Fruit fly (Drosophila melanogaster) whole organism: ENCODE results near the gene CG14153.
A peak's percentile ranks its signal among the peaks of the same experiment; 100 is the strongest.

ENCODE experiments used
- CG8478 ChIP-seq: fragments of >200 bp; optimal IDR thresholded peaks from 2 replicates; lab custom pipeline; 2018; ENCODE audit warnings: inconsistent platforms
- Dll ChIP-seq: fragments of >200 bp; optimal IDR thresholded peaks from 2 replicates; lab custom pipeline; 2017
- EcR ChIP-seq, 2 experiments: fragments of >200 bp; optimal IDR thresholded peaks; 2 replicates each; lab custom pipeline; 2017; ENCODE audit warnings: missing biosample characterization in 2 of 2, missing genetic modification characterization in 2 of 2, missing genetic modification reagents in 2 of 2
- pan ChIP-seq: fragments of >200 bp; optimal IDR thresholded peaks from 2 replicates; lab custom pipeline; 2017
- psq ChIP-seq: fragments of >200 bp; optimal IDR thresholded peaks from 2 replicates; lab custom pipeline; 2017
- usp ChIP-seq: fragments of >200 bp; optimal IDR thresholded peaks from 2 replicates; lab custom pipeline; 2017; ENCODE audit warnings: missing biosample characterization, missing genetic modification characterization, mixed read lengths

Gene CG14153

dm6 chr3L:10674940-10675339 lies 31.6 kb downstream of the CG14153 start:
- TF ChIP-seq Dll (lab: Kevin White, UChicago) (no peak), EcR (GFP tag; optimal IDR thresholded peaks at IDR 0.05; lab: Kevin White, UChicago) (no peak), CG8478 (no peak), usp (GFP tag; lab: Kevin White, UChicago) (no peak), pan (lab: Kevin White, UChicago) (no peak), psq (lab: Kevin White, UChicago) (no peak)

DNA sequence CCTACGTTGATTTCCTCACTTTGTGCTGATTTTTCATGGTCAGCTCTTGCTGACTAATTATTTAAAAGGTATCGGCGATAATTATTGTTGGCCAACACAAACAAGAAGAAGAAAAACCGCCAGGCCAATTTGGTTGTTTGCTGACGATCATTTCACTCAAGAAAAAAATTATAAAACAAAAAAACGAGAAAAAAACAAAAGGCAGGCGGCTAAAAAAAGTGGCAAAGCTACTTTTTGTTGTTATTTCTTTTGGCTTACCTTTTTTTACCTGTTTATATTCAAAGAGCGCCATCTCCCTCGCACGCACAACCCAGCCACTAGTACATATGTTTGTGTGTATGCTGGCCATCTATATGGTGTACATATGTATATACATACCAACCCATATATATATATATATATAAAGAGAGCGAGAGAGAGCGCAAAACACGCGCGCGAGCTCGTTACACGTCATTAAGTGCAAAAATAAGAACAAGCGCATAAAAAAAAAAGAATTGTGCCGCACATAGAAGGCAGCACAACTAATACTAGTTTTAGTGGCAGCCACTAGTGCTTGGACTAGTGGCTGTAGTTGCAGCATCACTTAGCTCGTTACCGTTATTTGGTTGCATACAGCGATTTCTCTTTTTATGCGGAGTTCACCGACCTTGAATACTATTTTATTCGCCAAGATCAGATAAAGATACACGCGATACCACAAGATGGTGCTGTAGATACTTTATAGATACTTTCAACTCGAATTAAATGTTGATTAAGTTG lies 32.5 kb downstream of the CG14153 start:
- TF ChIP-seq EcR (GFP tag; optimal IDR thresholded peaks at IDR 0.05; lab: Kevin White, UChicago) (no peak), CG8478 (no peak), pan (lab: Kevin White, UChicago) (no peak), psq (lab: Kevin White, UChicago) (no peak), Dll (lab: Kevin White, UChicago) (no peak), usp (GFP tag; lab: Kevin White, UChicago) (no peak)

dm6 chr3L:10677816-10678215 lies 34.5 kb downstream of the CG14153 start:
- no peak for TF ChIP-seq CG8478
- no peak for TF ChIP-seq Dll (lab: Kevin White, UChicago)
- TF ChIP-seq EcR (GFP tag; optimal IDR thresholded peaks at IDR 0.05; lab: Kevin White, UChicago): no peak
- no peak for TF ChIP-seq usp (GFP tag; lab: Kevin White, UChicago)
- no peak for TF ChIP-seq psq (lab: Kevin White, UChicago)
- TF ChIP-seq pan (lab: Kevin White, UChicago): no peak

DNA sequence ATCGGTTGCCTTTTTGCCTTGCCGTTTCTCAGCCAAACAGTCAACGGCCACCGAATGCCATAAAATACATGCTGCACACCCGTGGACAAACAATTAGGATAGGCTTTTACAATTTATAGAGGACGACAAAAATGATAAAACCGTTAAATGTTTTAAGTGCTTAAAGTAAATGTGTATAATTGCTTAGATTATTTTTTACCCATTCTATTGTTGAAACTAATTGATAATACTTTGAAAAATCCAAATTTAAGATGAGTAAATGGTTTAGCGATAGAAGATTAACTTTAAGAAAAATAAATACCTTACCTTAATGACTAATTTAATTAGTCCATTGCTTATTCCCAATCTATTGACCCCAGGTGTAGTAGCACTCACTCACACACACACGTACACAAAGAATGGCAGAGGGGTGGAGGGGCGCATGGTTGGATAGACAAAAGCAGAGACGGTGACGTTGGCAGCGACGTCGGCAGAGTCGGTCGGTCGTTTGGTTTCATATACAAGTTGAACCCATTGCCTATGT lies 35.3 kb downstream of the CG14153 start:
- TF ChIP-seq Dll (lab: Kevin White, UChicago) (no peak), pan (lab: Kevin White, UChicago) (no peak), EcR (GFP tag; optimal IDR thresholded peaks at IDR 0.05; lab: Kevin White, UChicago) (no peak), CG8478 (no peak), psq (lab: Kevin White, UChicago) (no peak), usp (GFP tag; lab: Kevin White, UChicago) (no peak)

DNA sequence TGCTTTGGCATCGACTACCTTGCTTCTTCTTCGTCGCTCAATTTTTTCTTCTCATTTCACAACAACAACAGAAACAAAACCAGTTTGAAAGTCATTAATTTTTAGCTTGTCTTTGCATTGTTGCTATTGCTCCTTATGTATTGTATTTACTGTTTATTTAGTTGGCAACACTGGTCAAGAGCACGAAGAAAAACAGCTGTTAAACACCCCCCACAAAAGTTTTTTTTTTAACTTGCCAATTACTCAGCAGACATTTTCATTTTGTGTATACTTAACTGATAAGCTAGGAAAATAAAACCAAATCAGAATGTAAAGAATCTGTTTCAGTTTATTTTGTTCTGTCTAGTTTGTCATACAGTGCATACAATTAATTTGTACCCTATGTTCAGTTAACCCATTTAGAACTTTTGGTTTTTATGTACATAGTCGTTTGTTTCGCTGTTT lies 36.4 kb downstream of the CG14153 start:
- TF ChIP-seq CG8478 (no peak), EcR (GFP tag; optimal IDR thresholded peaks at IDR 0.05; lab: Kevin White, UChicago) (no peak), usp (GFP tag; lab: Kevin White, UChicago) (no peak), pan (lab: Kevin White, UChicago) (no peak), Dll (lab: Kevin White, UChicago) (no peak), psq (lab: Kevin White, UChicago) (no peak)

DNA sequence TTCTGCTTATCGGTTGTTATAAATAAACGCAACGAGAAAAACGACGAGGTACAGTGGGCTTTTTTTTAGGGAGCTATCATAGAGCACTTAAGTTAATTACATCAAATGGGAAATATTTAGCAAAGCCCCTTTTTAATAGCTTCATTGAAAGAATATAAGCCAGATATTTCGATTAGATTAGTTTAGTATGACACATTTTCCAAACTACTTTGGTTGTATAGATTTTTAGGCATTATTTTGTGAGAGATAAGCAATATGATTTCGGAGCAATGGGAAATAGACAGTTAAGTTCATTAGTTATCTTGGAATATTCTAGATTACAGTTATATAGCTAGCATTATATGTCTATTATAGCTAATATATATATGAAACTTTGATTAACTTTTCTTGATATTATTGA lies 36.8 kb downstream of the CG14153 start:
- TF ChIP-seq Dll (lab: Kevin White, UChicago) (no peak), psq (lab: Kevin White, UChicago) (no peak), EcR (GFP tag; optimal IDR thresholded peaks at IDR 0.05; lab: Kevin White, UChicago) (no peak), pan (lab: Kevin White, UChicago) (no peak), CG8478 (no peak), usp (GFP tag; lab: Kevin White, UChicago) (no peak)

dm6 chr3L:10680728-10681306 lies 37.5 kb downstream of the CG14153 start:
- TF ChIP-seq usp (GFP tag; lab: Kevin White, UChicago): no peak

DNA sequence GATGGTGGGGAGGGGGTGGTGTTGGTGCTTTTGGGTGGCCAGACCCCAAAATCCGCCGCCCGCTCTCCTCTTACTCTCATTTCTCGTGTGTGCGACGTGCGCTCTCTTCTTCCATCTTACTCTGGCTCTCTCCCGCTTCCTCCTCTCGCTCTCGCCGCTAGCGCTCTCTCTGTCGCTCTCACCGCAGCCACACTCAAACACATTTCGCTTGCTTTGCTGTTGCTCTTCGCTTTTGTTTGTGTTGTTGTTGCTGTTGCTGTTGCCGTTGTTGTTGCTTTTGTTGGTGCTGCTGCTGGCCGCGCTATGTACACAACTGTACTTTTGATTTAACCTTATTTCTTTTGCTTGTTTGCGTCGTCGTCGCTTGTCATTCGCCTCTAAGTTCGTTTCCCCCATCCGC lies 38.5 kb downstream of the CG14153 start:
- TF ChIP-seq psq (lab: Kevin White, UChicago) (no peak), Dll (lab: Kevin White, UChicago) (peak; percentile 99), pan (lab: Kevin White, UChicago) (no peak), CG8478 (peak; percentile 17), usp (GFP tag; lab: Kevin White, UChicago) (no peak)

DNA sequence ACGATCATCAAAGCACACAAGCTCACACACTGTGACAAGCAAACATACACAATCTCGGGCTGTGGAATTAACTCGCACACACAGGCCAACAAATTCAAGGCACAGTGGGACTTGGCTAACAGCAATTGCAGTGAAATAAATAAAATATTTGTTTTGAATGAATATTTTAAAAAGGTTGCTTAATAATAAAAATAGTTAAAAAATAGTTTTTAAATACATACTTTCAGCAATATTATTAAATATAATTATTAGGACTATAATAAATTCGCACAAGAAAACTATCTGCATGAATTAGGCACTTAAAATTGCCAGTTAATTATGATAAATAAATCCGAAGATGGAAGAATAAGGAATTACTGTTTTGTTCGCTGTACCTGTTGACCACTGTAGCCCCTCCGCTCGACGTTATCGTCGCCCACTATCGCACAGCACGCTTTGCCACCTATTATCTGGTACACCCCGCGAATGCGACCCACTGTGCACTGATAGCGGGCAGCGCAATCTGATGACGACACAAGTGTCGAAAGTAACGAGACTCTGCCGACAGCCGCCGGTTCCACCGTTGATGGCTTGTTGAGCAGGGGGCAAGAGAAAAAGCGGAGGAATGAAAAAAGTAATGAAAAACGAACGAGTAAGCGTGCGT lies 39.5 kb downstream of the CG14153 start:
- TF ChIP-seq CG8478 (no peak), EcR (GFP tag; optimal IDR thresholded peaks at IDR 0.05; lab: Kevin White, UChicago) (no peak), pan (lab: Kevin White, UChicago) (no peak), psq (lab: Kevin White, UChicago) (no peak), Dll (lab: Kevin White, UChicago) (no peak), usp (GFP tag; lab: Kevin White, UChicago) (no peak)

dm6 chr3L:10683899-10684340 lies 40.6 kb downstream of the CG14153 start:
- TF ChIP-seq Dll (lab: Kevin White, UChicago): no peak
- TF ChIP-seq EcR (GFP tag; optimal IDR thresholded peaks at IDR 0.05; lab: Kevin White, UChicago): no peak
- TF ChIP-seq pan (lab: Kevin White, UChicago): no peak
- no peak for TF ChIP-seq CG8478
- TF ChIP-seq psq (lab: Kevin White, UChicago): no peak
- no peak for TF ChIP-seq usp (GFP tag; lab: Kevin White, UChicago)

- TF ChIP-seq usp (GFP tag; lab: Kevin White, UChicago): no peak
- no peak for TF ChIP-seq Dll (lab: Kevin White, UChicago)
- TF ChIP-seq psq (lab: Kevin White, UChicago): no peak
- TF ChIP-seq pan (lab: Kevin White, UChicago): no peak
- TF ChIP-seq EcR (GFP tag; optimal IDR thresholded peaks at IDR 0.05; lab: Kevin White, UChicago): no peak
These were observed 41.2 kb downstream of the CG14153 start for dm6 chr3L:10684492-10684891.
